Worm (Caenorhabditis elegans) whole organism, L3 larva: Measurements from ENCODE around the gene pqn-68.
A peak's percentile ranks its signal among the peaks of the same experiment; 100 is the strongest.

Experiments
- ZK546.5 ChIP-seq: sonication (generic microtip); optimal IDR thresholded peaks from 2 replicates; lab custom pipeline; 2017; ENCODE audit warnings: missing biosample characterization, missing genetic modification characterization
- aly-2 ChIP-seq: fragments of 150-350 bp; optimal IDR thresholded peaks from 2 replicates; lab custom pipeline; 2014; ENCODE audit warnings: missing biosample characterization, missing genetic modification characterization
- ama-1 ChIP-seq: fragments of 150-350 bp; optimal IDR thresholded peaks from 2 replicates; lab custom pipeline; 2018
- ceh-16 ChIP-seq: sonication (generic microtip); optimal IDR thresholded peaks from 2 replicates; lab custom pipeline; 2017; ENCODE audit warnings: missing biosample characterization, missing genetic modification characterization
- ceh-82 ChIP-seq: fragments of 150-350 bp; optimal IDR thresholded peaks from 2 replicates; lab custom pipeline; 2014; ENCODE audit warnings: missing biosample characterization, missing genetic modification characterization
- ceh-9 ChIP-seq: sonication (generic microtip); optimal IDR thresholded peaks from 2 replicates; lab custom pipeline; 2018; ENCODE audit warnings: missing biosample characterization, missing genetic modification characterization
- daf-12 ChIP-seq: fragments of 150-350 bp; optimal IDR thresholded peaks from 2 replicates; lab custom pipeline; 2014; ENCODE audit warnings: missing biosample characterization, missing genetic modification reagents, missing genetic modification characterization
- egl-27 ChIP-seq: sonication (generic microtip); optimal IDR thresholded peaks from 4 replicates; lab custom pipeline; 2017; ENCODE audit warnings: missing biosample characterization, missing genetic modification reagents, missing genetic modification characterization
- elt-1 ChIP-seq: fragments of 150-350 bp; optimal IDR thresholded peaks from 2 replicates; lab custom pipeline; 2014; ENCODE audit warnings: missing biosample characterization, missing genetic modification characterization
- elt-2 ChIP-seq: sonication (generic microtip); optimal IDR thresholded peaks from 2 replicates; lab custom pipeline; 2016; ENCODE audit warnings: missing genetic modification reagents, mild to moderate bottlenecking, missing genetic modification characterization, missing compliant biosample characterization
- eor-1 ChIP-seq, 2 experiments: fragments of 150-350 bp; optimal IDR thresholded peaks; 2 replicates each; lab custom pipeline; 2014 to 2018; ENCODE audit warnings: missing biosample characterization in 2 of 2, missing genetic modification characterization in 2 of 2
- fkh-10 ChIP-seq: sonication (generic microtip); optimal IDR thresholded peaks from 2 replicates; lab custom pipeline; 2017; ENCODE audit warnings: missing biosample characterization, missing genetic modification reagents, missing genetic modification characterization
- fkh-2 ChIP-seq: fragments of 150-350 bp; optimal IDR thresholded peaks from 2 replicates; lab custom pipeline; 2014; ENCODE audit warnings: missing biosample characterization, missing genetic modification reagents, missing genetic modification characterization
- fos-1 ChIP-seq: fragments of 150-350 bp; optimal IDR thresholded peaks from 2 replicates; lab custom pipeline; 2014; ENCODE audit warnings: missing biosample characterization, missing genetic modification characterization
- jun-1 ChIP-seq: fragments of 150-350 bp; optimal IDR thresholded peaks from 2 replicates; lab custom pipeline; 2014; ENCODE audit warnings: missing biosample characterization, missing genetic modification reagents, missing genetic modification characterization
- lin-15B ChIP-seq: fragments of 150-350 bp; optimal IDR thresholded peaks from 2 replicates; lab custom pipeline; 2014; ENCODE audit warnings: missing biosample characterization, missing genetic modification characterization
- lsy-12 ChIP-seq: sonication (generic microtip); optimal IDR thresholded peaks from 2 replicates; lab custom pipeline; 2016; ENCODE audit warnings: mild to moderate bottlenecking, missing genetic modification characterization, missing compliant biosample characterization
- mdl-1 ChIP-seq: fragments of 150-350 bp; optimal IDR thresholded peaks from 2 replicates; lab custom pipeline; 2014; ENCODE audit warnings: missing biosample characterization, missing genetic modification characterization
- mml-1 ChIP-seq: fragments of 150-350 bp; sonication (generic microtip); optimal IDR thresholded peaks from 3 replicates; lab custom pipeline; 2014; ENCODE audit warnings: missing biosample characterization, missing genetic modification characterization
- nfya-1 ChIP-seq: sonication (generic microtip); optimal IDR thresholded peaks from 2 replicates; lab custom pipeline; 2017; ENCODE audit warnings: missing genetic modification characterization, mild to moderate bottlenecking, missing compliant biosample characterization, antibody characterized with exemption, moderate library complexity; ENCODE audit not compliant: insufficient read depth
- nhr-23 ChIP-seq: fragments of 150-350 bp; optimal IDR thresholded peaks from 2 replicates; lab custom pipeline; 2014; ENCODE audit warnings: missing biosample characterization, missing genetic modification reagents, missing genetic modification characterization
- nhr-25 ChIP-seq: sonication (generic microtip); optimal IDR thresholded peaks from 2 replicates; lab custom pipeline; 2017; ENCODE audit warnings: missing biosample characterization, missing genetic modification characterization
- nhr-28 ChIP-seq: fragments of 150-350 bp; optimal IDR thresholded peaks from 2 replicates; lab custom pipeline; 2014; ENCODE audit warnings: missing biosample characterization, missing genetic modification characterization
- nhr-67 ChIP-seq: fragments of 150-350 bp; optimal IDR thresholded peaks from 2 replicates; lab custom pipeline; 2014; ENCODE audit warnings: missing biosample characterization, missing genetic modification characterization
- nhr-76 ChIP-seq: fragments of 150-350 bp; sonication (generic microtip); optimal IDR thresholded peaks from 5 replicates; lab custom pipeline; 2014; ENCODE audit warnings: missing biosample characterization, missing genetic modification characterization
- nhr-77 ChIP-seq: fragments of 150-350 bp; optimal IDR thresholded peaks from 2 replicates; lab custom pipeline; 2014; ENCODE audit warnings: missing biosample characterization, missing genetic modification characterization
- pha-4 ChIP-seq: fragments of 150-350 bp; optimal IDR thresholded peaks from 2 replicates; lab custom pipeline; 2014; ENCODE audit warnings: missing biosample characterization, missing genetic modification reagents, missing genetic modification characterization
- pqm-1 ChIP-seq: fragments of 150-350 bp; optimal IDR thresholded peaks from 2 replicates; lab custom pipeline; 2017; ENCODE audit warnings: missing biosample characterization, missing genetic modification characterization, inconsistent platforms
- sea-2 ChIP-seq: fragments of 150-350 bp; sonication (generic microtip); optimal IDR thresholded peaks from 4 replicates; lab custom pipeline; 2014; ENCODE audit warnings: missing biosample characterization, missing genetic modification reagents, missing genetic modification characterization
- skn-1 ChIP-seq: fragments of 150-350 bp; optimal IDR thresholded peaks from 2 replicates; lab custom pipeline; 2014; ENCODE audit warnings: missing biosample characterization, missing genetic modification characterization
- snpc-4 ChIP-seq: fragments of 150-350 bp; optimal IDR thresholded peaks from 2 replicates; lab custom pipeline; 2014; ENCODE audit warnings: missing biosample characterization, missing genetic modification characterization
- unc-39 ChIP-seq: sonication (generic microtip); optimal IDR thresholded peaks from 4 replicates; lab custom pipeline; 2017; ENCODE audit warnings: missing biosample characterization, missing genetic modification characterization
- unc-62 ChIP-seq: fragments of 150-350 bp; sonication (generic microtip); optimal IDR thresholded peaks from 4 replicates; lab custom pipeline; 2014; ENCODE audit warnings: missing biosample characterization, missing genetic modification reagents, missing genetic modification characterization
- zag-1 ChIP-seq: fragments of 150-350 bp; optimal IDR thresholded peaks from 2 replicates; lab custom pipeline; 2014; ENCODE audit warnings: missing biosample characterization, missing genetic modification characterization
- ztf-11 ChIP-seq: fragments of 150-350 bp; optimal IDR thresholded peaks from 2 replicates; lab custom pipeline; 2014; ENCODE audit warnings: missing biosample characterization, missing genetic modification characterization

The pqn-68 gene

DNA sequence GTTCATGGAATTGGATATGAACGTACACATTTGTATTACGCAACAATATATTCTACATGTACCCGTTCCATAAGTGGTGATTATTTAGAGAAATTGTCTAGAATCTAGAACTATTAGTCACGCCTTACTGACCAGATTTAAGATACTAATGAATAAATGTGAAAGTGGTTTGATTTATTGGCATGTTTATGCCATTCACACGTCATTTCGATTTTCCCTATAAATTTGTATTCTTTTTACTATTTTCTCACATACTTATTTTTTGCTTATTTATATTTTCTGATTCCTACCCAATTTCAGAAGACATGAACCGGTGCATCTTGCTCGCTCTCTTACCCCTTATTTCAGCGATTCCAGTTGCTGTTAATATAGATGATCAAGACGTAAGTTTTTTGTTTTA lies 35.8 kb downstream of the pqn-68 start, which contains the start of gene F15B9.8:
Gene F15B9.8, plus strand, starts transcription at position 301 of the 400 bp plus-strand sequence.
- TF ChIP-seq lin-15B (tag; lab: Kevin White, UChicago) (no peak), zag-1 (no peak), daf-12 (no peak), nhr-25 (no peak), mdl-1 (no peak), nhr-67 (tag; lab: Kevin White, UChicago) (no peak), nhr-77 (tag; lab: Kevin White, UChicago) (no peak), elt-2 (no peak), ama-1 (no peak), fkh-2 (tag; lab: Kevin White, UChicago) (no peak), ztf-11 (no peak), pha-4 (no peak), ZK546.5 (tag; lab: Kevin White, UChicago) (no peak), ceh-82 (tag; lab: Kevin White, UChicago) (no peak), unc-39 (tag; lab: Kevin White, UChicago) (no peak), fos-1 (tag; lab: Kevin White, UChicago) (no peak), eor-1 (tag; optimal IDR thresholded peaks at IDR 0.05; lab: Kevin White, UChicago) (no peak), egl-27 (no peak), unc-62 (GFP tag; lab: Kevin White, UChicago) (no peak)

DNA sequence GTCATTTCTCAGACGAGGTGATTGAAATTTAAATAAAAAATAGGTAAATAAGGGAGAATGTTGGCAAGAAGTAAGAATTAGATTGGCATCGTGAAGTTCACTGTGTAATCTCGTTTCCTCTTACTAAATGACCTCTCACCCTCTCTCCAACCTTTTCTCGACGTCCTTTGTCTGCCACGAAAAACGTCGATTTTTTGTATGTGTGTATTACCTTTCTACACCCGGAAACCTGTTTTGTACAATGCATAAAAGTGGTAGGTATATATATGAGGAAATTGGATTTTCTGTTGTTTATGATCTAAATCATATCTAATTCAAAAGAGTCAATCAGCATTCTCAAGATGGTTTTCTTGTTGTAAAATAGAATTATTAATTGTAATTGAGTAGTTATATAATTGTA lies 40.5 kb downstream of the pqn-68 start, which contains the start of the genes F15B9.11 and dsl-7:
Gene F15B9.11, minus strand, starts transcription at position 5 of the 400 bp plus-strand sequence.
Gene dsl-7, plus strand, starts transcription at position 260 of the 400 bp plus-strand sequence.
- TF ChIP-seq nhr-25: peak; percentile 73
- no peak for TF ChIP-seq nhr-77 (tag; lab: Kevin White, UChicago)
- peak; percentile 17 for TF ChIP-seq elt-1 (tag; lab: Kevin White, UChicago)

DNA sequence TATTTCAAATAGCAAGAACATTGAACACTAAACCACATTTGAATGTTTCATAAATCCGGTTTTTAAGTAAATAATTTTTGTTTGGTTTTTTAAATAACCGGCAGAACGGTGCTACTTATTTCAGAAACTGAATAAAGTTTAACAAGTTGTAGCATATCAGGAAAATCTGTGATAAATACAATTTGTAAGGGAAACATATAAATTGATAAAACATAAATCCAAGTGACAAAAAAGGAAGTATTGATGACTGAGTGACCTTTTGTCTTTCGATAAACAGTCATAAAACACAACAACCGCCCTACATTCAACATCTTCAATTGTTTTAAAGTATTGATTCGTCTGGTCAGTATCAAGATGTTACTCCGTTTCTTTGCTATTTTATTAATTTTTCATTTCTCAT lies 42.8 kb downstream of the pqn-68 start, which contains the start of gene far-5:
Gene far-5, plus strand, starts transcription at position 301 of the 400 bp plus-strand sequence.
- TF ChIP-seq jun-1 (no peak), nhr-23 (tag; lab: Kevin White, UChicago) (peak; percentile 2)

DNA sequence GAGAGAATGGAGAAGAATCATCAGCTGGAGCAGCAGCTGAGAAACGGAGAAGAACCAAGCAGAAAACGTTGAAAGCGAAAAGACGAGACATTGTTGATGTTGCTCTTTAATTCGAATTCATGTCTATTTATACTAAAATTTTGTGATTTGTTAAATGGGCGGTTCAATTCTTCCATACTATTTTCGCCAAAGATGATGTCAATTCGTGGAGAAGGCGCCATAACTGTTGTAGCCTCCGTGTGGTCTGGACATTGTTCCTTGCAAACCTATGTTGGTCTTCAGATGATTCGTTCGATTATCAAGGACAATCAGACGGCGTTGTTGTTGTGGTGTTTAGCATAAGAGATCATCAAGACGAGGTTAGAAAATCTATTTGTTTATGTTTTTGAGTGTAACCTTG lies 45.0 kb downstream of the pqn-68 start, which contains the start of gene far-3:
Gene far-3, minus strand, starts transcription at position 101 of the 400 bp plus-strand sequence.
- no peak for TF ChIP-seq ztf-11
- TF ChIP-seq ceh-82 (tag; lab: Kevin White, UChicago): no peak
- no peak for TF ChIP-seq snpc-4
- TF ChIP-seq unc-39 (tag; lab: Kevin White, UChicago): no peak
- TF ChIP-seq ceh-16 (tag; lab: Kevin White, UChicago): no peak
- no peak for TF ChIP-seq fos-1 (tag; lab: Kevin White, UChicago)
- no peak for TF ChIP-seq sea-2 (GFP tag; lab: Kevin White, UChicago)
- no peak for TF ChIP-seq pha-4
- TF ChIP-seq, all 47 proteins: peak for 0

DNA sequence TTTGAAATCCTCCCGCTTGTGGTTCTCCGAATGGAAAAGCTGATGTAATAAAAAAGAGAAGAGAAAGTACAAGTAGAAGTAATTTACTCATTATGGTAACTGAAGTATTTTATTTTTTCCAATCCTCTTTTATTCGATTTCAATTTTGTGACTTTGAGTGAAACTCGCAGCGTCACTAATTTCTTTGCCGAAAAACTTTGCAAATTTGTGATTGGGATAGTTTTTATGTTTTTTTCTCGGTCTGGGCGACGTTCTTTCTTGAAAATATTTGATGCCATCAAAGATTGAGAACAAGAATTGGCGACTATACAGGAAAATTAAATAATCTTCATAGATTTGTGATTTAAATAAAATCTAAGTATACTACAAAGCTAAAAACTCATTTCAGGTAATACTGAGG lies 47.1 kb downstream of the pqn-68 start, which contains the start of gene far-4:
Gene far-4, minus strand, starts transcription at position 101 of the 400 bp plus-strand sequence.
- no peak for TF ChIP-seq fkh-2 (tag; lab: Kevin White, UChicago)
- TF ChIP-seq pqm-1 (tag; lab: Kevin White, UChicago): no peak
- TF ChIP-seq nhr-76 (tag; lab: Kevin White, UChicago): no peak

DNA sequence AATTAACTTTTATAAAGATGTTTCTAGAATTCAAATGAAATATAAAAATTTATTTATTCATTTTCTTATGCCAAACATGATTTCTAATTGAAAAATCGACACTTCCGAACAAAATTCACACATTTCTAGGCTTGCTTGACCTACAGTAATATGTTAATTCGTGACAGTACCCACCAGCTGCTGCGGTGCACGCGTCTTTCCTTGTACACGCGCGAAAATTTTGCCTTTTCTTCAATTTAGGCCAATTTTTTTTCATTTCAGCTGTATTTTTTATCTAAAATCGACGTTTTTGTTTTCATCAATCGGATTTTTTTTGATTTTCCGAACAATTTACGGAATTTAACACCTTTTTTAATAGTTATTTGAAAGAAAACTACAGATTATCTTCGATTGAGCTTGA lies 47.6 kb downstream of the pqn-68 start:
- TF ChIP-seq ceh-82 (tag; lab: Kevin White, UChicago) (no peak), daf-12 (no peak), elt-1 (tag; lab: Kevin White, UChicago) (no peak), ztf-11 (no peak), nhr-28 (tag; lab: Kevin White, UChicago) (no peak), sea-2 (GFP tag; lab: Kevin White, UChicago) (no peak), mdl-1 (no peak), lsy-12 (no peak), lin-15B (tag; lab: Kevin White, UChicago) (no peak), unc-39 (tag; lab: Kevin White, UChicago) (no peak), egl-27 (no peak), ceh-9 (tag; lab: Kevin White, UChicago) (no peak)
- TF ChIP-seq, all 47 proteins: peak for 0

DNA sequence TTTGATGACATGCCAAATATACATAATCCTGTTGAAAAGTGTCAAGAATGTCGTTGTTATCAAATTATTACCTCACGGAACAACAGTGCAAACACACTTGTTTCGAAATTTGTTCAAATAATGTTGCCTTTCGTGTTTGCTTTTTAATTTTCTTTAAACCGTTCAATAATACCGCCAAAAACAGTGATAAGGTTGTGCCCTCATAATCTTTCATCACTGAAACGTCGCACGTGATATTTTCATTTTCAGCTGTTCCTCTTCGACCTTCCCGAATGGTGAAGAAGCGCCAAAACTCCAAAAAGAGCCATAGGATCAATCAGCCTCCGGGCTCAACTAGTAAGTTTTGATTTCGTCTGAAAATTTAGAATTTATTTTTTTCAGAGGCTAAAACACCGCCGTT lies 49.6 kb downstream of the pqn-68 start, which contains the start of gene inft-2:
Gene inft-2, plus strand, starts transcription at position 248 of the 400 bp plus-strand sequence.
- TF ChIP-seq pqm-1 (tag; lab: Kevin White, UChicago) (peak; percentile 27), fkh-10 (no peak), pha-4 (peak; percentile 12), nhr-25 (no peak), mml-1 (no peak), skn-1 (tag; lab: Kevin White, UChicago) (no peak), aly-2 (tag; lab: Kevin White, UChicago) (no peak), nfya-1 (tag; lab: Kevin White, UChicago) (no peak), elt-2 (peak; percentile 61)
